Worm (Caenorhabditis elegans): ENCODE measurements around the gene T28A11.16.

T28A11.16 gene

ce11 chrV:3241175-3241574 lies 17.8 kb downstream of the T28A11.16 start, which contains the start of gene srj-11:
TSS of gene srj-11 (plus strand) at chrV:3241424.
- TF ChIP-seq sem-2 (GFP tag; optimal IDR thresholded peaks at IDR 0.05), result no peak
- no peak for TF ChIP-seq ceh-39 (tag; optimal IDR thresholded peaks at IDR 0.05)
- TF ChIP-seq sptf-1 (tag; optimal IDR thresholded peaks at IDR 0.05), result no peak
- no peak for TF ChIP-seq snpc-4 (tag; optimal IDR thresholded peaks at IDR 0.05)
- no peak for TF ChIP-seq ceh-43 (GFP tag; optimal IDR thresholded peaks at IDR 0.05)
- no peak for TF ChIP-seq unc-62 (GFP tag; optimal IDR thresholded peaks at IDR 0.05)
- no peak for TF ChIP-seq hlh-1 (tag; optimal IDR thresholded peaks at IDR 0.05)
- TF ChIP-seq lin-32 (GFP tag; optimal IDR thresholded peaks at IDR 0.05), result no peak
- TF ChIP-seq pha-4 (tag; optimal IDR thresholded peaks at IDR 0.05), result no peak

ce11 chrV:3236610-3237009 lies 22.4 kb downstream of the T28A11.16 start, which contains the start of the genes K08D9.9 and str-16:
TSS of gene K08D9.9 (minus strand) at chrV:3236710.
TSS of gene str-16 (plus strand) at chrV:3236875.
- no peak for TF ChIP-seq ces-1 (GFP tag; optimal IDR thresholded peaks at IDR 0.05)
- no peak for TF ChIP-seq snpc-4 (tag; optimal IDR thresholded peaks at IDR 0.05)
- no peak for TF ChIP-seq nhr-76 (tag; optimal IDR thresholded peaks at IDR 0.05)
- no peak for TF ChIP-seq tbx-8 (GFP tag; optimal IDR thresholded peaks at IDR 0.05)
- TF ChIP-seq nhr-12 (tag; optimal IDR thresholded peaks at IDR 0.05), result no peak
- TF ChIP-seq drap-1 (GFP tag; optimal IDR thresholded peaks at IDR 0.05), result no peak
- TF ChIP-seq cnd-1 (tag; optimal IDR thresholded peaks at IDR 0.05), result no peak
- TF ChIP-seq lin-13 (tag; optimal IDR thresholded peaks at IDR 0.05), result no peak
- TF ChIP-seq zip-8 (tag; optimal IDR thresholded peaks at IDR 0.05), result no peak
- no peak for TF ChIP-seq M03D4.4 (tag; optimal IDR thresholded peaks at IDR 0.05)

- TF ChIP-seq pha-4 (tag; optimal IDR thresholded peaks at IDR 0.05), result no peak
- TF ChIP-seq blmp-1 (tag; optimal IDR thresholded peaks at IDR 0.05), result no peak
- no peak for TF ChIP-seq ceh-39 (tag; optimal IDR thresholded peaks at IDR 0.05)
- no peak for TF ChIP-seq cnd-1 (tag; optimal IDR thresholded peaks at IDR 0.05)
- TF ChIP-seq tbx-8 (GFP tag; optimal IDR thresholded peaks at IDR 0.05), result no peak
- no peak for TF ChIP-seq snpc-4 (tag; optimal IDR thresholded peaks at IDR 0.05)
- TF ChIP-seq ces-1 (GFP tag; optimal IDR thresholded peaks at IDR 0.05), result no peak
- no peak for TF ChIP-seq sem-2 (GFP tag; optimal IDR thresholded peaks at IDR 0.05)
- no peak for TF ChIP-seq unc-62 (GFP tag; optimal IDR thresholded peaks at IDR 0.05)
- TF ChIP-seq elt-1 (tag; optimal IDR thresholded peaks at IDR 0.05; ENCODE audit: borderline replicate concordance, insufficient read depth), result no peak
- TF ChIP-seq nhr-76 (tag; optimal IDR thresholded peaks at IDR 0.05), result no peak
- TF ChIP-seq ceh-83 (GFP tag; optimal IDR thresholded peaks at IDR 0.05), result no peak
- no peak for TF ChIP-seq unc-120 (tag; optimal IDR thresholded peaks at IDR 0.05; ENCODE audit: poor library complexity, severe bottlenecking)
- TF ChIP-seq drap-1 (GFP tag; optimal IDR thresholded peaks at IDR 0.05), result no peak
- no peak for TF ChIP-seq mls-2 (tag; optimal IDR thresholded peaks at IDR 0.05)
- no peak for TF ChIP-seq lsy-2 (tag; optimal IDR thresholded peaks at IDR 0.05)
- no peak for TF ChIP-seq unc-39 (tag; optimal IDR thresholded peaks at IDR 0.05)
- no peak for TF ChIP-seq mep-1 (tag; optimal IDR thresholded peaks at IDR 0.05)
These were observed 24.1 kb downstream of the T28A11.16 start, which contains the start of gene K08D9.6 for ce11 chrV:3234887-3235286. TSS of gene K08D9.6 (minus strand) at chrV:3234987.

ce11 chrV:3230597-3230996 lies 28.4 kb downstream of the T28A11.16 start, which contains the start of gene K08D9.10:
TSS of gene K08D9.10 (plus strand) at chrV:3230897.
- TF ChIP-seq nhr-28 (tag; optimal IDR thresholded peaks at IDR 0.05) (no peak), nhr-76 (tag; optimal IDR thresholded peaks at IDR 0.05) (no peak), elt-1 (tag; optimal IDR thresholded peaks at IDR 0.05; ENCODE audit: borderline replicate concordance, insufficient read depth) (no peak), mep-1 (tag; optimal IDR thresholded peaks at IDR 0.05) (no peak), sem-2 (GFP tag; optimal IDR thresholded peaks at IDR 0.05) (no peak), tbx-8 (GFP tag; optimal IDR thresholded peaks at IDR 0.05) (no peak), pha-4 (tag; optimal IDR thresholded peaks at IDR 0.05) (no peak), bed-3 (GFP tag; optimal IDR thresholded peaks at IDR 0.05) (no peak), unc-39 (tag; optimal IDR thresholded peaks at IDR 0.05) (no peak), blmp-1 (tag; optimal IDR thresholded peaks at IDR 0.05) (no peak), mab-5 (tag; optimal IDR thresholded peaks at IDR 0.05) (no peak), nhr-12 (tag; optimal IDR thresholded peaks at IDR 0.05) (no peak), lsy-2 (tag; optimal IDR thresholded peaks at IDR 0.05) (no peak)

ce11 chrV:3230150-3230549 lies 28.9 kb downstream of the T28A11.16 start:
- no peak for TF ChIP-seq bed-3 (GFP tag; optimal IDR thresholded peaks at IDR 0.05)
- no peak for TF ChIP-seq sptf-1 (tag; optimal IDR thresholded peaks at IDR 0.05)
- no peak for TF ChIP-seq ceh-39 (tag; optimal IDR thresholded peaks at IDR 0.05)
- TF ChIP-seq mls-2 (tag; optimal IDR thresholded peaks at IDR 0.05), result no peak
- TF ChIP-seq zip-8 (tag; optimal IDR thresholded peaks at IDR 0.05), result no peak
- no peak for TF ChIP-seq ztf-11 (tag; optimal IDR thresholded peaks at IDR 0.05)
- TF ChIP-seq M03D4.4 (tag; optimal IDR thresholded peaks at IDR 0.05), result no peak
- TF ChIP-seq unc-39 (tag; optimal IDR thresholded peaks at IDR 0.05), result no peak
- TF ChIP-seq ceh-83 (GFP tag; optimal IDR thresholded peaks at IDR 0.05), result no peak
- no peak for TF ChIP-seq hlh-1 (tag; optimal IDR thresholded peaks at IDR 0.05)
- no peak for TF ChIP-seq elt-3 (tag; optimal IDR thresholded peaks at IDR 0.05)
